Fruit fly (Drosophila melanogaster) whole organism, embryonic: Measurements from ENCODE around the gene Mettl5.

Experiments used
- Abd-B ChIP-seq: fragments of 200-800 bp; sonication (Bioruptor generic); optimal IDR thresholded peaks from 2 replicates; lab custom pipeline; 2018; ENCODE audit warnings: missing biosample characterization, mild to moderate bottlenecking, missing genetic modification characterization, moderate library complexity
- Aef1 ChIP-seq: fragments of 200-800 bp; sonication (Bioruptor generic); IDR thresholded peaks from 3 replicates; pipeline ENCODE4 v1.3.6; 2022; ENCODE audit warnings: missing biosample characterization, missing genetic modification characterization
- CG11560 ChIP-seq: fragments of 200-800 bp; sonication (Bioruptor generic); IDR thresholded peaks from 3 replicates; pipeline ENCODE4 v1.3.6; 2022; ENCODE audit warnings: missing biosample characterization, missing genetic modification characterization
- CG11696 ChIP-seq: fragments of 200-800 bp; sonication (Bioruptor generic); IDR thresholded peaks from 2 replicates; pipeline ENCODE4 v1.3.6; 2022; ENCODE audit warnings: missing biosample characterization, missing genetic modification characterization
- CG13287 ChIP-seq: fragments of 200-800 bp; sonication (Bioruptor generic); IDR thresholded peaks from 2 replicates; pipeline ENCODE4 v1.3.6; 2022; ENCODE audit warnings: missing biosample characterization, missing genetic modification characterization; ENCODE audit not compliant: partially characterized antibody
- CG14710 ChIP-seq: fragments of 200-800 bp; sonication (Bioruptor generic); optimal IDR thresholded peaks from 3 replicates; lab custom pipeline; 2019; ENCODE audit warnings: missing biosample characterization, mild to moderate bottlenecking, missing genetic modification characterization, moderate library complexity
- CG14860 ChIP-seq: fragments of 200-800 bp; sonication (Bioruptor generic); IDR thresholded peaks from 3 replicates; pipeline ENCODE4 v1.3.6; 2022; ENCODE audit warnings: missing biosample characterization, missing genetic modification characterization; ENCODE audit not compliant: partially characterized antibody
- CG15514 ChIP-seq: fragments of 200-800 bp; sonication (Bioruptor generic); optimal IDR thresholded peaks from 3 replicates; lab custom pipeline; 2017; ENCODE audit warnings: missing biosample characterization, missing genetic modification characterization, mild to moderate bottlenecking, moderate library complexity, missing genetic modification reagents
- CG17186 ChIP-seq: fragments of 200-800 bp; sonication (Bioruptor generic); optimal IDR thresholded peaks from 3 replicates; lab custom pipeline; 2017; ENCODE audit warnings: missing biosample characterization, missing genetic modification reagents, missing genetic modification characterization
- CG17912 ChIP-seq: fragments of 200-800 bp; sonication (Bioruptor generic); optimal IDR thresholded peaks from 2 replicates; lab custom pipeline; 2018; ENCODE audit warnings: missing biosample characterization, mild to moderate bottlenecking, missing genetic modification characterization
- CG1832 ChIP-seq: fragments of 200-800 bp; sonication (Bioruptor generic); optimal IDR thresholded peaks from 2 replicates; lab custom pipeline; 2017; ENCODE audit warnings: missing biosample characterization, mild to moderate bottlenecking, missing genetic modification characterization, inconsistent platforms
- CG2116 ChIP-seq: fragments of 200-800 bp; sonication (Bioruptor generic); optimal IDR thresholded peaks from 3 replicates; lab custom pipeline; 2018; ENCODE audit warnings: missing biosample characterization, mild to moderate bottlenecking, missing genetic modification characterization
- CG32772 ChIP-seq: fragments of 200-800 bp; sonication (Bioruptor generic); IDR thresholded peaks from 2 replicates; pipeline ENCODE4 v1.3.6; 2022; ENCODE audit warnings: missing biosample characterization, missing genetic modification characterization
- CG34376 ChIP-seq: fragments of 200-800 bp; sonication (Bioruptor generic); optimal IDR thresholded peaks from 2 replicates; lab custom pipeline; 2018; ENCODE audit warnings: missing biosample characterization, mild to moderate bottlenecking, missing genetic modification characterization
- CG3838 ChIP-seq: fragments of 200-800 bp; sonication (Bioruptor generic); optimal IDR thresholded peaks from 3 replicates; lab custom pipeline; 2016; ENCODE audit warnings: missing biosample characterization, missing genetic modification characterization
- CG6689 ChIP-seq: fragments of 200-800 bp; sonication (Bioruptor generic); IDR thresholded peaks from 2 replicates; pipeline ENCODE4 v1.3.6; 2022; ENCODE audit warnings: missing biosample characterization, missing genetic modification characterization
- CG6854 ChIP-seq: fragments of 200-800 bp; sonication (Bioruptor generic); optimal IDR thresholded peaks from 3 replicates; lab custom pipeline; 2017; ENCODE audit warnings: missing biosample characterization, mild to moderate bottlenecking, missing genetic modification characterization
- CG8944 ChIP-seq: fragments of 200-800 bp; sonication (Bioruptor generic); optimal IDR thresholded peaks from 3 replicates; lab custom pipeline; 2016; ENCODE audit warnings: missing biosample characterization, missing genetic modification characterization
- CG9817 ChIP-seq: fragments of 200-800 bp; sonication (Bioruptor generic); optimal IDR thresholded peaks from 2 replicates; lab custom pipeline; 2018; ENCODE audit warnings: missing biosample characterization, mild to moderate bottlenecking, missing genetic modification characterization, moderate library complexity
- D19A ChIP-seq: fragments of 200-800 bp; optimal IDR thresholded peaks from 3 replicates; lab custom pipeline; 2019; ENCODE audit warnings: missing biosample characterization, mild to moderate bottlenecking, missing genetic modification characterization, moderate library complexity
- Deaf1 ChIP-seq: fragments of 200-800 bp; optimal IDR thresholded peaks from 3 replicates; lab custom pipeline; 2019; ENCODE audit warnings: missing biosample characterization, mild to moderate bottlenecking, missing genetic modification characterization, moderate library complexity
- E2f2 ChIP-seq: fragments of 200-800 bp; sonication (Bioruptor generic); IDR thresholded peaks from 2 replicates; pipeline ENCODE4 v1.3.6; 2022; ENCODE audit warnings: missing biosample characterization, missing genetic modification characterization
- Fer2 ChIP-seq: fragments of 200-800 bp; sonication (Bioruptor generic); optimal IDR thresholded peaks from 2 replicates; lab custom pipeline; 2018; ENCODE audit warnings: missing biosample characterization, mild to moderate bottlenecking, missing genetic modification characterization, moderate library complexity
- HmgZ ChIP-seq: fragments of 200-800 bp; sonication (Bioruptor generic); optimal IDR thresholded peaks from 2 replicates; lab custom pipeline; 2018; ENCODE audit warnings: missing biosample characterization, mild to moderate bottlenecking, missing genetic modification characterization
- Hr3 ChIP-seq: fragments of 200-800 bp; sonication (Bioruptor generic); optimal IDR thresholded peaks from 3 replicates; lab custom pipeline; 2016; ENCODE audit warnings: missing biosample characterization, missing genetic modification characterization
- MBD-R2 ChIP-seq: fragments of 200-800 bp; sonication (Bioruptor generic); IDR thresholded peaks from 2 replicates; pipeline ENCODE4 v1.3.6; 2022; ENCODE audit warnings: missing biosample characterization, missing genetic modification characterization
- PHDP ChIP-seq: fragments of 200-800 bp; sonication (Bioruptor generic); optimal IDR thresholded peaks from 3 replicates; lab custom pipeline; 2018; ENCODE audit warnings: missing biosample characterization, mild to moderate bottlenecking, missing genetic modification characterization, moderate library complexity
- Ravus ChIP-seq: fragments of 200-800 bp; sonication (Bioruptor generic); IDR thresholded peaks from 2 replicates; pipeline ENCODE4 v1.3.6; 2022; ENCODE audit warnings: missing biosample characterization, missing genetic modification characterization
- Stat92E ChIP-seq, 3 experiments: fragments of >200 bp in 2 of 3; fragments of 200-800 bp in 1 of 3; sonication (Bioruptor generic) in 1 of 3; optimal IDR thresholded peaks; 2 replicates each; lab custom pipeline; 2017 to 2019; ENCODE audit warnings: missing biosample characterization in 3 of 3, missing genetic modification characterization in 3 of 3, mild to moderate bottlenecking in 1 of 3, moderate library complexity in 1 of 3
- ara ChIP-seq: fragments of 200-800 bp; sonication (Bioruptor generic); IDR thresholded peaks from 2 replicates; pipeline ENCODE4 v1.3.6; 2022; ENCODE audit warnings: missing biosample characterization, missing genetic modification characterization
- ato ChIP-seq: fragments of 200-800 bp; sonication (Bioruptor generic); IDR thresholded peaks from 2 replicates; pipeline ENCODE4 v1.3.6; 2022; ENCODE audit warnings: missing biosample characterization, missing genetic modification characterization; ENCODE audit not compliant: partially characterized antibody
- cas ChIP-seq: fragments of 200-800 bp; sonication (Bioruptor generic); IDR thresholded peaks from 2 replicates; pipeline ENCODE4 v1.3.6; 2022; ENCODE audit warnings: missing biosample characterization, missing genetic modification characterization
- dimm ChIP-seq: fragments of 200-800 bp; sonication (Bioruptor generic); IDR thresholded peaks from 2 replicates; pipeline ENCODE4 v1.3.6; 2022; ENCODE audit warnings: missing biosample characterization, missing genetic modification characterization
- dmrt11E ChIP-seq: fragments of 200-800 bp; sonication (Bioruptor generic); optimal IDR thresholded peaks from 3 replicates; lab custom pipeline; 2018; ENCODE audit warnings: missing biosample characterization, mild to moderate bottlenecking, missing genetic modification characterization, moderate library complexity
- ewg ChIP-seq: fragments of 200-800 bp; sonication (Bioruptor generic); optimal IDR thresholded peaks from 3 replicates; lab custom pipeline; 2017; ENCODE audit warnings: mild to moderate bottlenecking, missing biosample characterization, missing genetic modification reagents, missing genetic modification characterization
- gem ChIP-seq: fragments of 200-800 bp; sonication (Bioruptor generic); optimal IDR thresholded peaks from 2 replicates; lab custom pipeline; 2019; ENCODE audit warnings: missing biosample characterization, mild to moderate bottlenecking, missing genetic modification characterization, moderate library complexity
- gfzf ChIP-seq: fragments of 200-800 bp; sonication (Bioruptor generic); optimal IDR thresholded peaks from 2 replicates; lab custom pipeline; 2016; ENCODE audit warnings: missing biosample characterization, mild to moderate bottlenecking, missing genetic modification characterization, moderate library complexity
- insv ChIP-seq, 2 experiments: fragments of 200-800 bp; sonication (Bioruptor generic); optimal IDR thresholded peaks; 3 replicates each; lab custom pipeline; 2016 to 2018; ENCODE audit warnings: missing biosample characterization in 2 of 2, missing genetic modification characterization in 2 of 2
- kah ChIP-seq: fragments of 200-800 bp; sonication (Bioruptor generic); optimal IDR thresholded peaks from 2 replicates; lab custom pipeline; 2018; ENCODE audit warnings: missing biosample characterization, mild to moderate bottlenecking, missing genetic modification characterization
- klu ChIP-seq: fragments of 200-800 bp; sonication (Bioruptor generic); IDR thresholded peaks from 2 replicates; pipeline ENCODE4 v1.3.6; 2022; ENCODE audit warnings: missing biosample characterization, missing genetic modification characterization
- nom ChIP-seq: fragments of 200-800 bp; sonication (Bioruptor generic); optimal IDR thresholded peaks from 2 replicates; lab custom pipeline; 2017; ENCODE audit warnings: missing biosample characterization, missing genetic modification characterization, mild to moderate bottlenecking, moderate library complexity, missing genetic modification reagents
- org-1 ChIP-seq: fragments of 200-800 bp; sonication (Bioruptor generic); optimal IDR thresholded peaks from 2 replicates; lab custom pipeline; 2017; ENCODE audit warnings: missing biosample characterization, missing genetic modification characterization
- pb ChIP-seq: fragments of 200-800 bp; sonication (Bioruptor generic); optimal IDR thresholded peaks from 3 replicates; lab custom pipeline; 2016; ENCODE audit warnings: missing biosample characterization, missing genetic modification characterization
- sens-2 ChIP-seq: fragments of 200-800 bp; sonication (Bioruptor generic); IDR thresholded peaks from 2 replicates; pipeline ENCODE4 v1.3.6; 2022; ENCODE audit warnings: missing biosample characterization, missing genetic modification characterization
- sr ChIP-seq: fragments of 200-800 bp; sonication (Bioruptor generic); IDR thresholded peaks from 3 replicates; pipeline ENCODE4 v1.3.6; 2022; ENCODE audit warnings: missing biosample characterization, missing genetic modification characterization
- stwl ChIP-seq: fragments of 200-800 bp; sonication (Bioruptor generic); optimal IDR thresholded peaks from 3 replicates; lab custom pipeline; 2018; ENCODE audit warnings: missing biosample characterization, mild to moderate bottlenecking, missing genetic modification characterization, moderate library complexity

Mettl5 gene

DNA sequence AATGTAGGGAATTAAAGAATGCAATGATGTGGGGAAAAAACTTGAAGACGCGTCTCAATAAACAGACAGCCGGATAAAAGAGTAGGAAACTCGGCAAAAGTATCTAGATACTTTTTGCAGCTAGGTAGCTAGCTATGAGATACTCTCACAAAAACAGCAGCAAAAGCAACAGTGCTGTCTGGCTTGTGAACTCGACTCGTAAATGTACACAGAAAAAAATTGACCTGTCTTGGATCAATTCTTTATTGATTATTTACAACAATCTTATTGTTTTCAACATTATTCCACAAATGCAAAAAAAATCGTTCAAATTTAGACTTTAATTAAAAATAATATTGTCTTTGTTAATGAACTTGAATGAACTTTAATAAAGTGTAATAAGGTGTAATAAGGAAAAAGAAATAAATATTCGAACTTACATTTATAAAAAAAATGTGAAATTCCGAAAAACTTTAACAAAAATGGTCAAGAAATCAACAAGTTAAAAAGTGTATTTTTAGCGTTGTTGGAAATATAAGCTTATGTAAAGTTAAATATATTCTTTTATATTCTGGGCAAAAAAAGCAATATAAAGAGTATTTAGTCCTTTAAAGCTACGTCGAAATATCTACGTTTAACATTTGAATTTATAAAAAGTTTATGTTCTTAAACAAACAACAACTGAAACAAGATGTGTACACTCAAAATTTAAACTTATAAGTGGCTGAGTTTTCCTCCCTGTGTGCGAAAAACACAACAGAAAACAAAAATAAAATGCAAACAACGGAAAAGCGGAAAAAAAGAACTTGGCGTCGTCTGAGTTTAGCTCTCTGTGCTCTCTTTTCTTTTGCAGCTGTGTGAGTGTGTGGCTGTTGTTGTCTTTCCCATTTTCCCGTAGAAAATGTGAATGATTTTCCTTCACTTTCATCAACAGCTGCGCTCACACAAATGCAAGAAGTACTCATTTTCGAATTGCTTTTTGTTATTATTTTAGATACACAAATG lies 29.5 kb upstream of the Mettl5 start (continued):
- TF ChIP-seq CG11560 (no peak), nom (GFP tag; lab: Kevin White, UChicago) (peak; percentile 71), Hr3 (GFP tag; lab: Kevin White, UChicago) (no peak), HmgZ (tag; lab: Kevin White, UChicago) (no peak), Deaf1 (tag; lab: Kevin White, UChicago) (no peak), D19A (tag; lab: Kevin White, UChicago) (peak; percentile 35), E2f2 (no peak), gfzf (GFP tag; lab: Kevin White, UChicago) (no peak), org-1 (GFP tag; lab: Kevin White, UChicago) (no peak), gem (tag; lab: Kevin White, UChicago) (peak; percentile 45), CG8944 (GFP tag; lab: Kevin White, UChicago) (no peak), dmrt11E (no peak), CG17912 (GFP tag; lab: Kevin White, UChicago) (no peak), CG1832 (GFP tag; lab: Kevin White, UChicago) (no peak), CG3838 (GFP tag; lab: Kevin White, UChicago) (no peak), sr (GFP tag; lab: Robert Waterston, UW) (no peak), Fer2 (tag; lab: Kevin White, UChicago) (no peak), CG9817 (tag; lab: Kevin White, UChicago) (no peak), CG6689 (GFP tag; lab: Robert Waterston, UW) (no peak), Stat92E (GFP tag; optimal IDR thresholded peaks at IDR 0.05; lab: Kevin White, UChicago) (no peak), dimm (GFP tag; lab: Robert Waterston, UW) (no peak), CG11696 (GFP tag; lab: Robert Waterston, UW) (no peak), klu (GFP tag; lab: Robert Waterston, UW) (no peak), MBD-R2 (GFP tag; lab: Robert Waterston, UW) (no peak), Abd-B (GFP tag; lab: Kevin White, UChicago) (peak; percentile 23), stwl (no peak), pb (GFP tag; lab: Kevin White, UChicago) (no peak), CG14710 (tag; lab: Kevin White, UChicago) (no peak), sens-2 (GFP tag; lab: Robert Waterston, UW) (no peak), CG6854 (GFP tag; lab: Kevin White, UChicago) (no peak)

DNA sequence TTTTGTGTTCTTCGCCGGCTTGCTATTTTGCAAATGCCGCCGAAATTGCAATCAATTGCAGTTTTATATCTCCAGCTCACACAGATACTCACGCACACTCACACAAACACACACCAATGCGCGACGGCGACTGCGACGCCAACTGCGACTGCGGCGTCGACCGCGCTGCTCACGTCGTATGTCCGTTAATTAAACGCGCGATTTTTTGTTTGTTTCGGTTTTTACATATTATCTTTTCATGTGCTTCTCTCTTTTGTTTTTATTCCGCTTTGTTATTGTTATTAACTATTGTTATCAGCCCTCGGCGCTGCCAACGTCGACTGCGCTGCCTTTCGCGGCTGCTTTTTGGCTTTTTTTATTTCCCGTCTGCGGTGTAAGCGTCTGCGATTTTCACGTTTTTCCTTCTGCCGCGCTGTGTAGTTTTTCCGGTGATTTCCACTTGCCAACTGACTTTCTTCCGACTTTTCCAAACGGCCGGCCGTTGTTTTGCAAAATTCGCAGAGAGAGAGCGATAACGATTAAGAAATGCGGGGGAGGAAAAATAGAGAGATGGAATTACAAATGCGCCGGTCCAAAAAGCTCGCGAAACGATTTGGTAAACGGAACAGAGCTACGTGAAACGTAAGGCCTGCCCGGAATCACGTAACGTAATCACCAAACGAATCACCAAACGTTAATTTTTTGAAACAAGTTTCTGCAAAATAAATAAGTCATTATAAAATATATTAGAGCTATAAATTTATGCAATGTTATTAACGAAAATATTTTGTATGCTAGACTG lies 28.5 kb upstream of the Mettl5 start, which contains the start of gene fz2:
Gene fz2, minus strand, starts transcription at position 452 of the 781 bp plus-strand sequence.
- TF ChIP-seq CG32772 (GFP tag; lab: Robert Waterston, UW) (no peak), cas (GFP tag; lab: Robert Waterston, UW) (no peak), insv (GFP tag; optimal IDR thresholded peaks at IDR 0.05; lab: Kevin White, UChicago) (no peak), CG15514 (GFP tag; lab: Kevin White, UChicago) (peak; percentile 5), CG17186 (GFP tag; lab: Kevin White, UChicago) (no peak), Ravus (GFP tag; lab: Robert Waterston, UW) (no peak), sens-2 (GFP tag; lab: Robert Waterston, UW) (no peak), PHDP (tag; lab: Kevin White, UChicago) (no peak), ewg (peak; percentile 85), Aef1 (GFP tag; lab: Robert Waterston, UW) (no peak), CG13287 (GFP tag; lab: Robert Waterston, UW) (peak; percentile 21; the same call in 1 of the 2 replicates), kah (GFP tag; lab: Kevin White, UChicago) (no peak), ara (GFP tag; lab: Robert Waterston, UW) (no peak), ato (no peak), CG14860 (GFP tag; lab: Robert Waterston, UW) (no peak), CG2116 (GFP tag; lab: Kevin White, UChicago) (no peak), CG34376 (GFP tag; lab: Kevin White, UChicago) (peak; percentile 27)
